Worm (Caenorhabditis elegans) whole organism, L3 larva: Measurements from ENCODE around the gene srh-248.
"Not testable (repeated sequence)": the region's sequence is repeated elsewhere in the genome, so short reads cannot be mapped to it uniquely, and the experiment has no call there.

ENCODE experiments used
- ZK546.5 ChIP-seq: sonication (generic microtip); optimal IDR thresholded peaks from 2 replicates; lab custom pipeline; 2017; ENCODE audit warnings: missing biosample characterization, missing genetic modification characterization
- ama-1 ChIP-seq: fragments of 150-350 bp; optimal IDR thresholded peaks from 2 replicates; lab custom pipeline; 2018
- ceh-16 ChIP-seq: sonication (generic microtip); optimal IDR thresholded peaks from 2 replicates; lab custom pipeline; 2017; ENCODE audit warnings: missing biosample characterization, missing genetic modification characterization
- ceh-9 ChIP-seq: sonication (generic microtip); optimal IDR thresholded peaks from 2 replicates; lab custom pipeline; 2018; ENCODE audit warnings: missing biosample characterization, missing genetic modification characterization
- egl-27 ChIP-seq: sonication (generic microtip); optimal IDR thresholded peaks from 4 replicates; lab custom pipeline; 2017; ENCODE audit warnings: missing biosample characterization, missing genetic modification reagents, missing genetic modification characterization
- egl-5 ChIP-seq: fragments of 150-350 bp; optimal IDR thresholded peaks from 2 replicates; lab custom pipeline; 2017; ENCODE audit warnings: missing biosample characterization, missing genetic modification reagents, missing genetic modification characterization, inconsistent platforms
- elt-1 ChIP-seq: fragments of 150-350 bp; optimal IDR thresholded peaks from 2 replicates; lab custom pipeline; 2014; ENCODE audit warnings: missing biosample characterization, missing genetic modification characterization
- eor-1 ChIP-seq, 2 experiments: fragments of 150-350 bp; optimal IDR thresholded peaks; 2 replicates each; lab custom pipeline; 2014 to 2018; ENCODE audit warnings: missing biosample characterization in 2 of 2, missing genetic modification characterization in 2 of 2
- fkh-2 ChIP-seq: fragments of 150-350 bp; optimal IDR thresholded peaks from 2 replicates; lab custom pipeline; 2014; ENCODE audit warnings: missing biosample characterization, missing genetic modification reagents, missing genetic modification characterization
- fos-1 ChIP-seq: fragments of 150-350 bp; optimal IDR thresholded peaks from 2 replicates; lab custom pipeline; 2014; ENCODE audit warnings: missing biosample characterization, missing genetic modification characterization
- hmg-11 ChIP-seq: sonication (generic microtip); optimal IDR thresholded peaks from 2 replicates; lab custom pipeline; 2016; ENCODE audit warnings: missing genetic modification characterization, missing compliant biosample characterization
- jun-1 ChIP-seq: fragments of 150-350 bp; optimal IDR thresholded peaks from 2 replicates; lab custom pipeline; 2014; ENCODE audit warnings: missing biosample characterization, missing genetic modification reagents, missing genetic modification characterization
- lin-15B ChIP-seq: fragments of 150-350 bp; optimal IDR thresholded peaks from 2 replicates; lab custom pipeline; 2014; ENCODE audit warnings: missing biosample characterization, missing genetic modification characterization
- lin-39 ChIP-seq: fragments of 150-350 bp; optimal IDR thresholded peaks from 2 replicates; lab custom pipeline; 2018; ENCODE audit warnings: missing biosample characterization, missing genetic modification reagents, missing genetic modification characterization
- lsy-12 ChIP-seq: sonication (generic microtip); optimal IDR thresholded peaks from 2 replicates; lab custom pipeline; 2016; ENCODE audit warnings: mild to moderate bottlenecking, missing genetic modification characterization, missing compliant biosample characterization
- mml-1 ChIP-seq: fragments of 150-350 bp; sonication (generic microtip); optimal IDR thresholded peaks from 3 replicates; lab custom pipeline; 2014; ENCODE audit warnings: missing biosample characterization, missing genetic modification characterization
- nfya-1 ChIP-seq: sonication (generic microtip); optimal IDR thresholded peaks from 2 replicates; lab custom pipeline; 2017; ENCODE audit warnings: missing genetic modification characterization, mild to moderate bottlenecking, missing compliant biosample characterization, antibody characterized with exemption, moderate library complexity; ENCODE audit not compliant: insufficient read depth
- nhr-12 ChIP-seq: fragments of 150-350 bp; optimal IDR thresholded peaks from 2 replicates; lab custom pipeline; 2014; ENCODE audit warnings: missing biosample characterization, missing genetic modification characterization
- nhr-23 ChIP-seq: fragments of 150-350 bp; optimal IDR thresholded peaks from 2 replicates; lab custom pipeline; 2014; ENCODE audit warnings: missing biosample characterization, missing genetic modification reagents, missing genetic modification characterization
- nhr-237 ChIP-seq: fragments of 150-350 bp; optimal IDR thresholded peaks from 2 replicates; lab custom pipeline; 2014; ENCODE audit warnings: missing biosample characterization, missing genetic modification characterization
- nhr-25 ChIP-seq: sonication (generic microtip); optimal IDR thresholded peaks from 2 replicates; lab custom pipeline; 2017; ENCODE audit warnings: missing biosample characterization, missing genetic modification characterization
- nhr-43 ChIP-seq: sonication (generic microtip); optimal IDR thresholded peaks from 2 replicates; lab custom pipeline; 2016; ENCODE audit warnings: mild to moderate bottlenecking, missing genetic modification characterization, missing compliant biosample characterization; ENCODE audit not compliant: poor library complexity, severe bottlenecking
- nhr-67 ChIP-seq: fragments of 150-350 bp; optimal IDR thresholded peaks from 2 replicates; lab custom pipeline; 2014; ENCODE audit warnings: missing biosample characterization, missing genetic modification characterization
- nhr-76 ChIP-seq: fragments of 150-350 bp; sonication (generic microtip); optimal IDR thresholded peaks from 5 replicates; lab custom pipeline; 2014; ENCODE audit warnings: missing biosample characterization, missing genetic modification characterization
- nhr-77 ChIP-seq: fragments of 150-350 bp; optimal IDR thresholded peaks from 2 replicates; lab custom pipeline; 2014; ENCODE audit warnings: missing biosample characterization, missing genetic modification characterization
- pqm-1 ChIP-seq: fragments of 150-350 bp; optimal IDR thresholded peaks from 2 replicates; lab custom pipeline; 2017; ENCODE audit warnings: missing biosample characterization, missing genetic modification characterization, inconsistent platforms
- skn-1 ChIP-seq: fragments of 150-350 bp; optimal IDR thresholded peaks from 2 replicates; lab custom pipeline; 2014; ENCODE audit warnings: missing biosample characterization, missing genetic modification characterization
- snpc-4 ChIP-seq: fragments of 150-350 bp; optimal IDR thresholded peaks from 2 replicates; lab custom pipeline; 2014; ENCODE audit warnings: missing biosample characterization, missing genetic modification characterization
- unc-39 ChIP-seq: sonication (generic microtip); optimal IDR thresholded peaks from 4 replicates; lab custom pipeline; 2017; ENCODE audit warnings: missing biosample characterization, missing genetic modification characterization
- unc-62 ChIP-seq: fragments of 150-350 bp; sonication (generic microtip); optimal IDR thresholded peaks from 4 replicates; lab custom pipeline; 2014; ENCODE audit warnings: missing biosample characterization, missing genetic modification reagents, missing genetic modification characterization
- ztf-11 ChIP-seq: fragments of 150-350 bp; optimal IDR thresholded peaks from 2 replicates; lab custom pipeline; 2014; ENCODE audit warnings: missing biosample characterization, missing genetic modification characterization

Gene srh-248

ce11 chrV:2960894-2961293 lies 5.7 kb upstream of the srh-248 start, which contains the start of gene srw-144:
TSS of gene srw-144 (minus strand) at chrV:2960994.
- no peak for TF ChIP-seq elt-1
- no peak for TF ChIP-seq ztf-11
- no peak for TF ChIP-seq nhr-76 (tag; lab: Kevin White, UChicago)
- TF ChIP-seq nhr-25, result no peak
- TF ChIP-seq unc-39, result no peak
- TF ChIP-seq fkh-2 (tag; lab: Kevin White, UChicago), result no peak
- TF ChIP-seq egl-27, result no peak
- no peak for TF ChIP-seq ZK546.5 (tag; lab: Kevin White, UChicago)

ce11 chrV:2958202-2958601 lies 3.0 kb upstream of the srh-248 start, which contains the start of gene srw-142:
TSS of gene srw-142 (minus strand) at chrV:2958302.
- TF ChIP-seq unc-62 (GFP tag; lab: Kevin White, UChicago) (no peak), nhr-237 (no peak), snpc-4 (no peak), ZK546.5 (tag; lab: Kevin White, UChicago) (no peak), pqm-1 (tag; lab: Kevin White, UChicago) (no peak), nhr-67 (no peak), mml-1 (tag; lab: Kevin White, UChicago) (no peak), jun-1 (tag; lab: Kevin White, UChicago) (no peak), nhr-77 (no peak), egl-5 (no peak)

DNA sequence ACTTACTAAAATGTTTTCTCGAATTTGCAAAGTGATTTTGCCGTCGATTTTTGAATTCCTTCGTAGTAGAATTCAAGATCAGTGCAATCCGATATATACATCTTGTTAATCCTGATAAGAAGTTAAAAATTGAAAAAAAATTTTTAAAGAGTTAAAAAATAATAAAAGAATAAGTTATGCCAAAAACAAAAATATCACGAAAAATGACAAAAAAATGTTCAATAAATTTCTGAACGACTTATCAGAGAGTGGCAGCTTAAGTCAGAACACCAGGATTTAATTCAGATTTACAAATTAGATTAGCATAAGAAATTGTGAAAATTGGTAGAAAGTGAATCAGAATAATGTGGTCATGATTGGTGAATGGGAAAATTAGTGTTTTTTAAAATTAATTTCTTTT lies 3.1 kb downstream of the srh-248 start, which contains the start of gene srw-122:
TSS of gene srw-122 (minus strand) at position 101 of the 400 bp plus-strand sequence.
- TF ChIP-seq ama-1 (lab: Kevin White, UChicago); eor-1 (tag; optimal IDR thresholded peaks at IDR 0.05; lab: Kevin White, UChicago); unc-62 (GFP tag; lab: Kevin White, UChicago): not testable (repeated sequence)

ce11 chrV:2945602-2946001 lies 9.6 kb downstream of the srh-248 start, which contains the start of gene srh-87:
TSS of gene srh-87 (minus strand) at chrV:2945702.
- TF ChIP-seq lin-39, result no peak
- TF ChIP-seq, all 47 proteins: peak for 0

ce11 chrV:2943859-2944258 lies 11.4 kb downstream of the srh-248 start, which contains the start of gene srw-137:
TSS of gene srw-137 (minus strand) at chrV:2943959.
- TF ChIP-seq pqm-1 (tag; lab: Kevin White, UChicago) (no peak), nhr-237 (no peak), nhr-12 (no peak), ZK546.5 (tag; lab: Kevin White, UChicago) (no peak)
- TF ChIP-seq, all 47 proteins: peak for 0

DNA sequence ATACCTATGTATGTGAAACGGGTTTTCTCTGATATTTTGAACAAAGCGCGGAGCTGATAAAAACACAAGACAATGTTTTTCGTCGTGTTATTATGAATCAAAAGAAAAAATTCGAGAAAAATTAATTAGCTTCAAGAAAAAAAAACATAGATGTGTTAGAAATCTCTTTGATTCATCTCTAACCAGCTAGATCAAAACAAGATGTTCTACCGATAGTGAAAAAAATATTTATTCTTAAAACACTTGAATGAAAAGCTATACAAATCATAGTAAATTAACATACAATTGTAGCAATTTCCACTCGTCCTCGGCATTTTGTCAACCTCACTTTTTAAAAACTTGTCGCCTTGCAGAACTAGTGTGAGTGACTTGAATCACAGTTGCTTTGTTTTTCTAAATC lies 13.0 kb downstream of the srh-248 start:
- TF ChIP-seq ceh-16 (tag; lab: Kevin White, UChicago) (no peak), fos-1 (no peak), egl-27 (no peak), snpc-4 (no peak), nhr-43 (no peak), nhr-23 (tag; lab: Kevin White, UChicago) (no peak), lsy-12 (tag; lab: Kevin White, UChicago) (no peak)

ce11 chrV:2941405-2941804 lies 13.8 kb downstream of the srh-248 start, which contains the start of gene srw-143:
TSS of gene srw-143 (minus strand) at chrV:2941505.
- TF ChIP-seq skn-1 (tag; lab: Kevin White, UChicago), result no peak
- no peak for TF ChIP-seq nfya-1 (tag; lab: Kevin White, UChicago)
- TF ChIP-seq ceh-9 (tag; lab: Kevin White, UChicago), result no peak
- no peak for TF ChIP-seq unc-62 (GFP tag; lab: Kevin White, UChicago)
- TF ChIP-seq, all 47 proteins: peak for 0

ce11 chrV:2938497-2938896 lies 16.7 kb downstream of the srh-248 start, which contains the start of gene srw-141:
TSS of gene srw-141 (minus strand) at chrV:2938597.
- TF ChIP-seq snpc-4 (no peak), lin-15B (tag; lab: Kevin White, UChicago) (no peak), hmg-11 (tag; lab: Kevin White, UChicago) (no peak), lin-39 (no peak), lsy-12 (tag; lab: Kevin White, UChicago) (no peak)
